Fruit fly (Drosophila melanogaster) whole organism, adult: ENCODE results near the gene CG10943.

Experiments
- CG11617 ChIP-seq: fragments of 200-800 bp; sonication (Bioruptor generic); optimal IDR thresholded peaks from 2 replicates; lab custom pipeline; 2017; ENCODE audit warnings: mild to moderate bottlenecking, missing biosample characterization, missing genetic modification reagents, missing genetic modification characterization
- CG12768 ChIP-seq: fragments of 200-800 bp; sonication (Bioruptor generic); optimal IDR thresholded peaks from 2 replicates; lab custom pipeline; 2017; ENCODE audit warnings: missing biosample characterization, missing genetic modification characterization, mild to moderate bottlenecking, moderate library complexity, missing genetic modification reagents
- CG14711 ChIP-seq: fragments of 200-800 bp; sonication (Bioruptor generic); optimal IDR thresholded peaks from 2 replicates; lab custom pipeline; 2018; ENCODE audit warnings: missing biosample characterization, mild to moderate bottlenecking, missing genetic modification characterization, moderate library complexity
- CG1620 ChIP-seq: fragments of 200-800 bp; sonication (Bioruptor generic); optimal IDR thresholded peaks from 2 replicates; lab custom pipeline; 2016; ENCODE audit warnings: missing biosample characterization, missing genetic modification characterization
- CG33017 ChIP-seq: fragments of 200-800 bp; sonication (Bioruptor generic); optimal IDR thresholded peaks from 2 replicates; lab custom pipeline; 2018; ENCODE audit warnings: missing biosample characterization, mild to moderate bottlenecking, missing genetic modification characterization, moderate library complexity
- CG5204 ChIP-seq: fragments of 200-800 bp; sonication (Bioruptor generic); optimal IDR thresholded peaks from 2 replicates; lab custom pipeline; 2016; ENCODE audit warnings: missing biosample characterization, missing genetic modification characterization
- CG7045 ChIP-seq: fragments of 200-800 bp; sonication (Bioruptor generic); optimal IDR thresholded peaks from 2 replicates; lab custom pipeline; 2017; ENCODE audit warnings: missing biosample characterization, mild to moderate bottlenecking, missing genetic modification characterization
- CG7101 ChIP-seq: fragments of 200-800 bp; sonication (Bioruptor generic); optimal IDR thresholded peaks from 2 replicates; lab custom pipeline; 2018; ENCODE audit warnings: missing biosample characterization, mild to moderate bottlenecking, missing genetic modification characterization, moderate library complexity
- Clk ChIP-seq: fragments of 200-800 bp; sonication (Bioruptor generic); optimal IDR thresholded peaks from 2 replicates; lab custom pipeline; 2017; ENCODE audit warnings: missing biosample characterization, missing genetic modification characterization
- Crg-1 ChIP-seq: fragments of 200-800 bp; sonication (Bioruptor generic); optimal IDR thresholded peaks from 2 replicates; lab custom pipeline; 2016; ENCODE audit warnings: missing biosample characterization, missing genetic modification characterization
- Hr96 ChIP-seq: fragments of 200-800 bp; sonication (Bioruptor generic); optimal IDR thresholded peaks from 2 replicates; lab custom pipeline; 2016; ENCODE audit warnings: missing biosample characterization, missing genetic modification characterization
- Mnt ChIP-seq: fragments of 200-800 bp; sonication (Bioruptor generic); optimal IDR thresholded peaks from 2 replicates; lab custom pipeline; 2016; ENCODE audit warnings: missing biosample characterization, mild to moderate bottlenecking, missing genetic modification characterization
- bab1 ChIP-seq: fragments of 200-800 bp; sonication (Bioruptor generic); optimal IDR thresholded peaks from 3 replicates; lab custom pipeline; 2019; ENCODE audit warnings: missing biosample characterization, mild to moderate bottlenecking, missing genetic modification characterization, moderate library complexity
- cic ChIP-seq: fragments of 200-800 bp; sonication (Bioruptor generic); optimal IDR thresholded peaks from 2 replicates; lab custom pipeline; 2017; ENCODE audit warnings: missing biosample characterization, mild to moderate bottlenecking, missing genetic modification characterization, moderate library complexity
- cnc ChIP-seq, 2 experiments: fragments of >200 bp; optimal IDR thresholded peaks; 2 replicates each; lab custom pipeline; 2017
- kay ChIP-seq: fragments of 200-800 bp; sonication (Bioruptor generic); peaks from one replicate; lab custom pipeline; 2016; ENCODE audit warnings: missing biosample characterization, missing genetic modification characterization, borderline replicate concordance
- ovo ChIP-seq: fragments of 200-800 bp; sonication (Bioruptor generic); optimal IDR thresholded peaks from 2 replicates; lab custom pipeline; 2016; ENCODE audit warnings: missing biosample characterization, missing genetic modification characterization
- pad ChIP-seq: fragments of 200-800 bp; sonication (Bioruptor generic); optimal IDR thresholded peaks from 3 replicates; lab custom pipeline; 2017; ENCODE audit warnings: missing biosample characterization, missing genetic modification characterization, mild to moderate bottlenecking, moderate library complexity, missing genetic modification reagents
- tj ChIP-seq: fragments of 200-800 bp; sonication (Bioruptor generic); optimal IDR thresholded peaks from 3 replicates; lab custom pipeline; 2017; ENCODE audit warnings: missing biosample characterization, mild to moderate bottlenecking, missing genetic modification characterization, moderate library complexity
- toe ChIP-seq: fragments of 200-800 bp; sonication (Bioruptor generic); optimal IDR thresholded peaks from 2 replicates; lab custom pipeline; 2016; ENCODE audit warnings: missing biosample characterization, missing genetic modification characterization

The CG10943 gene

dm6 chr3L:12849867-12850301 lies 12.8 kb downstream of the CG10943 start, which contains the start of the genes CG10948 and Wbp2:
TSS of gene CG10948 (minus strand) at chr3L:12850117.
TSS of gene Wbp2 (plus strand) at chr3L:12850165.
- TF ChIP-seq tj (GFP tag; lab: Kevin White, UChicago) (peak; percentile 55), toe (GFP tag; lab: Kevin White, UChicago) (no peak), CG11617 (GFP tag; lab: Kevin White, UChicago) (peak; percentile 71), CG1620 (no peak), cic (GFP tag; lab: Kevin White, UChicago) (peak; percentile 87), Clk (GFP tag; lab: Kevin White, UChicago) (no peak), CG12768 (GFP tag; lab: Kevin White, UChicago) (peak; percentile 4), pad (GFP tag; lab: Kevin White, UChicago) (peak; percentile 12), kay (peak; percentile 100), CG7045 (GFP tag; lab: Kevin White, UChicago) (no peak), CG33017 (tag; lab: Kevin White, UChicago) (peak; percentile 17), Crg-1 (GFP tag; lab: Kevin White, UChicago) (no peak), bab1 (GFP tag; lab: Kevin White, UChicago) (peak; percentile 52), CG7101 (peak; percentile 34), Mnt (peak; percentile 30)

dm6 chr3L:12843056-12843799 lies 19.5 kb downstream of the CG10943 start, which contains the start of gene nebu:
TSS of gene nebu (minus strand) at chr3L:12843106.
- peak; percentile 98 for TF ChIP-seq Hr96 (GFP tag; lab: Kevin White, UChicago)
- peak; percentile 98 for TF ChIP-seq CG11617 (GFP tag; lab: Kevin White, UChicago)
- TF ChIP-seq toe (GFP tag; lab: Kevin White, UChicago): peak; percentile 97
- TF ChIP-seq Crg-1 (GFP tag; lab: Kevin White, UChicago): peak; percentile 95
- TF ChIP-seq pad (GFP tag; lab: Kevin White, UChicago): peak; percentile 87
- TF ChIP-seq CG12768 (GFP tag; lab: Kevin White, UChicago): peak; percentile 98
- TF ChIP-seq CG5204: peak; percentile 98
- TF ChIP-seq CG7101: peak; percentile 97
- no peak for TF ChIP-seq cnc (optimal IDR thresholded peaks at IDR 0.05; lab: Kevin White, UChicago)
- peak; percentile 97 for TF ChIP-seq CG1620
- peak; percentile 88 for TF ChIP-seq ovo
- peak; percentile 98 for TF ChIP-seq Clk (GFP tag; lab: Kevin White, UChicago)
- TF ChIP-seq Mnt: peak; percentile 91
- peak; percentile 99 for TF ChIP-seq CG33017 (tag; lab: Kevin White, UChicago)
- peak; percentile 94 for TF ChIP-seq cic (GFP tag; lab: Kevin White, UChicago)
- TF ChIP-seq bab1 (GFP tag; lab: Kevin White, UChicago): peak; percentile 97
- TF ChIP-seq CG7045 (GFP tag; lab: Kevin White, UChicago): peak; percentile 99
- TF ChIP-seq tj (GFP tag; lab: Kevin White, UChicago): peak; percentile 88
- peak; percentile 94 for TF ChIP-seq CG14711 (tag; lab: Kevin White, UChicago)
- TF ChIP-seq kay: peak; percentile 93

- no peak for TF ChIP-seq ovo
- TF ChIP-seq Mnt: no peak
- TF ChIP-seq CG7101: no peak
- TF ChIP-seq CG14711 (tag; lab: Kevin White, UChicago): no peak
- TF ChIP-seq tj (GFP tag; lab: Kevin White, UChicago): no peak
- no peak for TF ChIP-seq toe (GFP tag; lab: Kevin White, UChicago)
- no peak for TF ChIP-seq CG33017 (tag; lab: Kevin White, UChicago)
- TF ChIP-seq Crg-1 (GFP tag; lab: Kevin White, UChicago): no peak
Observed at dm6 chr3L:12842532-12842931, 20.2 kb downstream of the CG10943 start.

dm6 chr3L:12841459-12841858 lies 21.3 kb downstream of the CG10943 start:
- TF ChIP-seq CG33017 (tag; lab: Kevin White, UChicago): no peak
- no peak for TF ChIP-seq Crg-1 (GFP tag; lab: Kevin White, UChicago)
- no peak for TF ChIP-seq CG7101
- TF ChIP-seq cnc (optimal IDR thresholded peaks at IDR 0.05; lab: Kevin White, UChicago): no peak
- TF ChIP-seq CG11617 (GFP tag; lab: Kevin White, UChicago): no peak
- TF ChIP-seq Clk (GFP tag; lab: Kevin White, UChicago): no peak
- no peak for TF ChIP-seq ovo
- no peak for TF ChIP-seq bab1 (GFP tag; lab: Kevin White, UChicago)
- no peak for TF ChIP-seq Mnt
- no peak for TF ChIP-seq CG1620

- TF ChIP-seq kay: peak; percentile 43
- no peak for TF ChIP-seq cic (GFP tag; lab: Kevin White, UChicago)
- no peak for TF ChIP-seq CG1620
Observed at dm6 chr3L:12839882-12840281, 22.8 kb downstream of the CG10943 start.

- TF ChIP-seq CG1620 (no peak), bab1 (GFP tag; lab: Kevin White, UChicago) (no peak), cnc (optimal IDR thresholded peaks at IDR 0.05; lab: Kevin White, UChicago) (no peak), Mnt (no peak), pad (GFP tag; lab: Kevin White, UChicago) (no peak), tj (GFP tag; lab: Kevin White, UChicago) (no peak), CG14711 (tag; lab: Kevin White, UChicago) (no peak)
Observed at dm6 chr3L:12837196-12837720, 25.5 kb downstream of the CG10943 start.
